Worm (Caenorhabditis elegans) whole organism, mixed stage, embryonic: ENCODE results near the gene gpdh-2.

Experiments
- M03D4.4 ChIP-seq: sonication (generic microtip); optimal IDR thresholded peaks from 2 replicates; lab custom pipeline; 2017; ENCODE audit warnings: mild to moderate bottlenecking, missing genetic modification characterization, missing compliant biosample characterization
- bed-3 ChIP-seq: fragments of 200-800 bp; sonication (Bioruptor generic); optimal IDR thresholded peaks from 3 replicates; lab custom pipeline; 2018; ENCODE audit warnings: mild to moderate bottlenecking, missing genetic modification characterization, moderate library complexity, missing compliant biosample characterization
- blmp-1 ChIP-seq: fragments of 150-350 bp; optimal IDR thresholded peaks from 2 replicates; lab custom pipeline; 2014; ENCODE audit warnings: missing biosample characterization, missing genetic modification characterization
- ceh-43 ChIP-seq: fragments of 200-800 bp; sonication (Bioruptor generic); optimal IDR thresholded peaks from 2 replicates; lab custom pipeline; 2018; ENCODE audit warnings: mild to moderate bottlenecking, missing genetic modification characterization, moderate library complexity, missing compliant biosample characterization
- ceh-83 ChIP-seq: fragments of 200-800 bp; sonication (Bioruptor generic); optimal IDR thresholded peaks from 2 replicates; lab custom pipeline; 2018; ENCODE audit warnings: mild to moderate bottlenecking, missing genetic modification characterization, missing compliant biosample characterization
- ces-1 ChIP-seq: fragments of 150-350 bp; optimal IDR thresholded peaks from 2 replicates; lab custom pipeline; 2014; ENCODE audit warnings: missing biosample characterization, missing genetic modification reagents, missing genetic modification characterization
- elt-1 ChIP-seq: sonication (generic microtip); optimal IDR thresholded peaks from 2 replicates; lab custom pipeline; 2017; ENCODE audit warnings: missing genetic modification characterization, mild to moderate bottlenecking, missing compliant biosample characterization, antibody characterized with exemption, moderate library complexity, borderline replicate concordance; ENCODE audit not compliant: insufficient read depth
- elt-3 ChIP-seq: fragments of 150-350 bp; optimal IDR thresholded peaks from 2 replicates; lab custom pipeline; 2014; ENCODE audit warnings: missing biosample characterization, missing genetic modification characterization
- flh-1 ChIP-seq: fragments of 200-800 bp; sonication (Bioruptor generic); optimal IDR thresholded peaks from 2 replicates; lab custom pipeline; 2018; ENCODE audit warnings: mild to moderate bottlenecking, missing genetic modification characterization, moderate library complexity, missing compliant biosample characterization
- ham-2 ChIP-seq: fragments of 200-800 bp; sonication (Bioruptor generic); optimal IDR thresholded peaks from 2 replicates; lab custom pipeline; 2018; ENCODE audit warnings: mild to moderate bottlenecking, missing genetic modification characterization, missing compliant biosample characterization
- hlh-1 ChIP-seq: fragments of 150-350 bp; optimal IDR thresholded peaks from 2 replicates; lab custom pipeline; 2014; ENCODE audit warnings: missing biosample characterization, missing genetic modification reagents, missing genetic modification characterization
- lin-13 ChIP-seq: fragments of 150-350 bp; optimal IDR thresholded peaks from 2 replicates; lab custom pipeline; 2014; ENCODE audit warnings: missing biosample characterization, missing genetic modification characterization
- lin-32 ChIP-seq: fragments of 200-800 bp; sonication (Bioruptor generic); optimal IDR thresholded peaks from 2 replicates; lab custom pipeline; 2018; ENCODE audit warnings: mild to moderate bottlenecking, missing genetic modification characterization, missing compliant biosample characterization
- mab-5 ChIP-seq: fragments of 150-350 bp; optimal IDR thresholded peaks from 2 replicates; lab custom pipeline; 2014; ENCODE audit warnings: missing biosample characterization, missing genetic modification characterization
- mls-2 ChIP-seq: sonication (generic microtip); optimal IDR thresholded peaks from 2 replicates; lab custom pipeline; 2016; ENCODE audit warnings: mild to moderate bottlenecking, missing genetic modification characterization, moderate library complexity, missing compliant biosample characterization
- nhr-12 ChIP-seq: fragments of 150-350 bp; optimal IDR thresholded peaks from 2 replicates; lab custom pipeline; 2014; ENCODE audit warnings: missing biosample characterization, missing genetic modification characterization
- nhr-2 ChIP-seq: fragments of 150-350 bp; optimal IDR thresholded peaks from 2 replicates; lab custom pipeline; 2014; ENCODE audit warnings: missing biosample characterization, missing genetic modification characterization
- nhr-237 ChIP-seq: fragments of 150-350 bp; optimal IDR thresholded peaks from 2 replicates; lab custom pipeline; 2014; ENCODE audit warnings: missing biosample characterization, missing genetic modification characterization
- nhr-76 ChIP-seq: sonication (generic microtip); optimal IDR thresholded peaks from 2 replicates; lab custom pipeline; 2017; ENCODE audit warnings: missing biosample characterization, missing genetic modification characterization
- pha-4 ChIP-seq: fragments of 150-350 bp; optimal IDR thresholded peaks from 2 replicates; lab custom pipeline; 2018; ENCODE audit warnings: missing biosample characterization, missing genetic modification reagents, missing genetic modification characterization
- sem-2 ChIP-seq: fragments of 200-800 bp; sonication (Bioruptor generic); optimal IDR thresholded peaks from 2 replicates; lab custom pipeline; 2018; ENCODE audit warnings: mild to moderate bottlenecking, missing genetic modification characterization, missing compliant biosample characterization
- snpc-4 ChIP-seq: fragments of 150-350 bp; optimal IDR thresholded peaks from 2 replicates; lab custom pipeline; 2014; ENCODE audit warnings: missing biosample characterization, missing genetic modification characterization
- sptf-1 ChIP-seq: sonication (generic microtip); optimal IDR thresholded peaks from 2 replicates; lab custom pipeline; 2017; ENCODE audit warnings: mild to moderate bottlenecking, missing genetic modification characterization, moderate library complexity, missing compliant biosample characterization
- tbx-8 ChIP-seq: fragments of 200-800 bp; sonication (Bioruptor generic); optimal IDR thresholded peaks from 2 replicates; lab custom pipeline; 2018; ENCODE audit warnings: mild to moderate bottlenecking, missing genetic modification characterization, moderate library complexity, missing compliant biosample characterization
- unc-120 ChIP-seq: sonication (generic microtip); optimal IDR thresholded peaks from 2 replicates; lab custom pipeline; 2017; ENCODE audit warnings: missing genetic modification characterization, missing compliant biosample characterization; ENCODE audit not compliant: poor library complexity, severe bottlenecking
- unc-39 ChIP-seq: fragments of 150-350 bp; optimal IDR thresholded peaks from 2 replicates; lab custom pipeline; 2014; ENCODE audit warnings: missing biosample characterization, missing genetic modification characterization
- unc-62 ChIP-seq: fragments of 150-350 bp; optimal IDR thresholded peaks from 2 replicates; lab custom pipeline; 2014; ENCODE audit warnings: missing biosample characterization, missing genetic modification reagents, missing genetic modification characterization
- ztf-11 ChIP-seq: fragments of 150-350 bp; optimal IDR thresholded peaks from 2 replicates; lab custom pipeline; 2014; ENCODE audit warnings: missing biosample characterization, missing genetic modification characterization

gpdh-2 gene

DNA sequence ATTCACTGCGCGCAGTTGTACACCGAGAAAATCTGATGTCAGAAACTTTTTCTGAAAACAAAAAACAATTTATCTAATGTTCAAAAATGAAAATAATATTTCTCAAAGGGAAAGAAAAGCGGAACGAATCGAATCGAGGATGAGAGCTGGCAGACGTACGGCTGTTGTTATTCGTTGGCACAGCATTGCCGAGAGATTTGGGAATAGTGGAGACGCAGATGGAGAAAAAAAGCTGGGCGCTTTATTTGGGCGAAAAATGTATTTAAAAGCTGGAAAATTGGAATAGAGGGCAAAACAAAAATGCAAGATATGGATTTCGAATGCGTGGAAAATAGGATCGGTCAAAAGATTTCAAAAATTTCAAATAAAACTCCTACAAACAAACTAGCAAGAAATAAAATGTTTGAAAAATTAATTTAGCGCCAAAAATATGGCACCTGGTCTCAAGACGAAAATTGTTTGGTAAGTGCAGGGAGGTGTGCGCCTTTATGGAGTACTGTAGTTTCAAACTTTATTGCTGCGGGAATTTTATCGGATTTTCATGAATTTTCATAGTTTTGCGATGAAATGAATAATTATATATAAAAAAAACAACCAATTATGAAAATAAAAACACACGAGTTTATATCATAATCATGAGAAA, at the start of gene gpdh-2:
gpdh-2 (minus strand) TSS at position 51 of the 643 bp plus-strand sequence.
- TF ChIP-seq hlh-1 (tag; lab: Kevin White, UChicago), result peak; percentile 48
- TF ChIP-seq unc-120 (tag; lab: Kevin White, UChicago), result peak; percentile 53
- no peak for TF ChIP-seq unc-39 (tag; lab: Kevin White, UChicago)

DNA sequence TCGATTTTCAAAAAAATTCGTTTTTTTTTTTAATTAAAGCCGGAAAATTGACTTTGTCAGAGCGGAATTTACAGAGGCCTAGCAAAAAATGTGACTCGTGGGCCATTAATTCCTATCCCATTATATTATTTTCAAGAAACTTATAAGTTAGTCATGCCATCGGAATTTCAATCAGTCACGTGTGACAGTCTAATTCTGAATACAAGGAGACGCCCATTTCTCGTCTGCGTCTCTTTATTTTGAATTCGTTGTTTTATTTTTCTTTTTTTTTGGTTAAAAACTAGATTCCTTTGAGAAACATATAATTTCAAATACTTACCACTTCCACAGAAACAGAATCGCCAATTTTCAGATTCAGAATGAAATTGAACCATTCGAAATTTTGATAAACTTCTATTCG, 49.8 kb upstream of the gpdh-2 start:
- no peak for TF ChIP-seq sptf-1 (tag; lab: Kevin White, UChicago)
- no peak for TF ChIP-seq nhr-12
- TF ChIP-seq unc-39 (tag; lab: Kevin White, UChicago), result no peak
- no peak for TF ChIP-seq nhr-76
- no peak for TF ChIP-seq elt-3 (tag; lab: Kevin White, UChicago)
- TF ChIP-seq snpc-4 (tag; lab: Kevin White, UChicago), result no peak
- TF ChIP-seq nhr-2 (tag; lab: Kevin White, UChicago), result no peak
- TF ChIP-seq unc-120 (tag; lab: Kevin White, UChicago), result no peak
- TF ChIP-seq tbx-8 (GFP tag; lab: Kevin White, UChicago), result no peak
- TF ChIP-seq lin-32 (GFP tag; lab: Kevin White, UChicago), result no peak
- no peak for TF ChIP-seq sem-2 (GFP tag; lab: Kevin White, UChicago)

DNA sequence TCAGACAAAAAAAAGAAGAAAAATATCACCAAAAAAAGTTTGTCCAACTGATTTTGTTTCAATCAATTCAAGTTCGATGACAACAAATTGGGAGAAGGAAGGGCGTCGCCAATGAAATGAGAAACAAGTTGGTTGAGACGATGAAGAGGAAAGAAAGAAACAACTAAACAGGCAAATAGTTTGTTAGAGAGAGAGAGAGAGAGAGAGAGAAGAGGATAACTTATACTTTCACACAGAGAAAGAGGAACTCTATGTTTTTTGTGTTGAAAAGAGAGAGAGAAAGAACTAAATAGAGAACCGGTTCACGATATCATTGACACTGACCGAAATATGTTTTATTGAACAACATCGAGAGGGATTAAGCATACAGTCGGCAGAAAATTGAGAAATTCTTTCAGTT, 48.6 kb upstream of the gpdh-2 start:
- TF ChIP-seq unc-120 (tag; lab: Kevin White, UChicago) (no peak), lin-13 (tag; lab: Kevin White, UChicago) (no peak), nhr-76 (no peak), ceh-83 (GFP tag; lab: Kevin White, UChicago) (no peak), ham-2 (GFP tag; lab: Kevin White, UChicago) (no peak), snpc-4 (tag; lab: Kevin White, UChicago) (no peak), flh-1 (GFP tag; lab: Kevin White, UChicago) (no peak), nhr-237 (tag; lab: Kevin White, UChicago) (no peak), ceh-43 (GFP tag; lab: Kevin White, UChicago) (no peak), bed-3 (GFP tag; lab: Kevin White, UChicago) (no peak), hlh-1 (tag; lab: Kevin White, UChicago) (no peak)

DNA sequence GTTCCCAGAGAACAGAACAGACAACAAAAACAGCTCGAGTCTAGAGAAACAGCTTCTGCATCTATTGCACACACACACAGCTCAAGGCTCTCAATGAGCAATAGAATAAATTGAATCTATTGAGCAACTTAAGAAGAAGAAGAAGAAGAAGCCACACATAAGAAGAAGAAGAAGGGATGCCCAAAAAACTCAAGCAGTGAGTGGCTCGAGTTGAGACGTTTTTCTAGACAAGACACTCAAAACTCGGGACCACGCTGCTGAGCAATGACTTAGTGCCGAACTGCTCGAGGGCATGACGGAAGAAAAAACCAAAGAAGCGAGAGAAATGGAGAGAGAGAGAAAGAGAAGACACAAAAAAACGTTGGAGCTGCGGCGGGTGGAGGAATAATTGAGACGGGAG, 46.3 kb upstream of the gpdh-2 start:
- TF ChIP-seq mab-5 (no peak), bed-3 (GFP tag; lab: Kevin White, UChicago) (no peak), ces-1 (GFP tag; lab: Kevin White, UChicago) (peak; percentile 81)

DNA sequence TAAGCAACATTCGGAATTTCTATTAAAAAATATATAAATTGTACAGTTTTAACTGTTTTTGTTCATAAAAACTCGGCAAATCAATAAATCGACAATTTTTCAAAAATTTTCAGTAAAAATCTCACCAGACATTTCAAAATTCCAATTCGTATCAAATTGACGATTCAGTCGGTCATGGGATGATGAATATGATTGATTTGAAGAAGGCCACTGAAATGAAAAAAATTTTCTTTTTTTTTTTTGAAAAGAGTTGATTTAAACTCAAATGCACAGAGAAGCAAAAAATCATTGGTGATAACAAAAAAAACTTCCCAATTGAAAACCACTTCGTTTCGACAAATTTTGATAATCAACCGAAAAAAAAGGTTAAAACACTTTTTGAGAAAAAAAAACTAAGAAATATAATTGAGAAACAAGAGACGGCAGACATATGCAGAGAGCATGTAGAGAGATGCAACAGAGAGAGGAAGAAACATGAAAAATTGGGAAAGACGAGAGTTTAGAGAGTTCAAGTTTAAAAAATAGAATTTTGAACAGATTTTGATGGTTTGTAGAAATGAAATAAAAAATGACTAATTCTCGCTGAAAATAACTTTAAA, 44.8 kb upstream of the gpdh-2 start:
- no peak for TF ChIP-seq snpc-4 (tag; lab: Kevin White, UChicago)
- TF ChIP-seq lin-13 (tag; lab: Kevin White, UChicago), result no peak
- no peak for TF ChIP-seq blmp-1 (tag; lab: Kevin White, UChicago)
- no peak for TF ChIP-seq unc-62 (GFP tag; lab: Kevin White, UChicago)
- TF ChIP-seq pha-4, result no peak
- TF ChIP-seq hlh-1 (tag; lab: Kevin White, UChicago), result no peak
- TF ChIP-seq M03D4.4 (tag; lab: Kevin White, UChicago), result no peak
- TF ChIP-seq mls-2 (tag; lab: Kevin White, UChicago), result no peak
- no peak for TF ChIP-seq nhr-2 (tag; lab: Kevin White, UChicago)
- TF ChIP-seq ztf-11 (tag; lab: Kevin White, UChicago), result no peak
- no peak for TF ChIP-seq sem-2 (GFP tag; lab: Kevin White, UChicago)
- TF ChIP-seq tbx-8 (GFP tag; lab: Kevin White, UChicago), result no peak
- no peak for TF ChIP-seq nhr-237 (tag; lab: Kevin White, UChicago)
- TF ChIP-seq sptf-1 (tag; lab: Kevin White, UChicago), result no peak
- no peak for TF ChIP-seq elt-1 (tag; lab: Kevin White, UChicago)
- TF ChIP-seq ceh-83 (GFP tag; lab: Kevin White, UChicago), result no peak
